Worm (Caenorhabditis elegans) whole organism, young adult: ENCODE results near the gene gst-27.
A peak's percentile ranks its signal among the peaks of the same experiment; 100 is the strongest.

Source experiments
- B0035.1 ChIP-seq: sonication (generic microtip); optimal IDR thresholded peaks from 2 replicates; lab custom pipeline; 2016; ENCODE audit warnings: missing genetic modification characterization, mild to moderate bottlenecking, missing compliant biosample characterization, missing genotype, missing genetic modification reagents
- C17E4.6 ChIP-seq: fragments of 200-800 bp; sonication (Bioruptor generic); IDR thresholded peaks from 2 replicates; pipeline ENCODE4 v1.3.6; 2022; ENCODE audit warnings: missing genetic modification reagents, missing genetic modification characterization, missing compliant biosample characterization
- F10E7.11 ChIP-seq: sonication (generic microtip); optimal IDR thresholded peaks from 2 replicates; lab custom pipeline; 2017; ENCODE audit warnings: mild to moderate bottlenecking, missing genetic modification characterization, moderate library complexity, missing compliant biosample characterization
- F23B12.7 ChIP-seq: sonication (generic microtip); optimal IDR thresholded peaks from 2 replicates; lab custom pipeline; 2017; ENCODE audit warnings: missing genetic modification characterization, mild to moderate bottlenecking, missing compliant biosample characterization, antibody characterized with exemption, moderate library complexity; ENCODE audit not compliant: insufficient read depth
- K11D2.4 ChIP-seq: fragments of 200-800 bp; sonication (Bioruptor generic); IDR thresholded peaks from 2 replicates; pipeline ENCODE4 v1.3.6; 2022; ENCODE audit warnings: missing genetic modification reagents, missing genetic modification characterization, missing compliant biosample characterization
- T07F8.4 ChIP-seq: sonication (generic microtip); optimal IDR thresholded peaks from 2 replicates; lab custom pipeline; 2016; ENCODE audit warnings: mild to moderate bottlenecking, missing genetic modification characterization, moderate library complexity, missing compliant biosample characterization
- T26A5.8 ChIP-seq: sonication (generic microtip); optimal IDR thresholded peaks from 2 replicates; lab custom pipeline; 2016; ENCODE audit warnings: missing genetic modification characterization, missing compliant biosample characterization
- Y53F4B.3 ChIP-seq: fragments of 200-800 bp; sonication (Bioruptor generic); IDR thresholded peaks from 2 replicates; pipeline ENCODE4 v1.3.6; 2022; ENCODE audit warnings: missing genetic modification reagents, missing genetic modification characterization, missing compliant biosample characterization
- Y53G8AR.9 ChIP-seq: fragments of 200-800 bp; sonication (Bioruptor generic); conservative IDR thresholded peaks from 2 replicates; pipeline ENCODE4 v1.3.6; 2022; ENCODE audit warnings: missing genetic modification reagents, missing genetic modification characterization, missing compliant biosample characterization
- Y79H2A.3 ChIP-seq: fragments of 200-800 bp; sonication (Bioruptor generic); conservative IDR thresholded peaks from 2 replicates; pipeline ENCODE4 v1.3.6; 2022; ENCODE audit warnings: missing genetic modification reagents, missing genetic modification characterization, missing compliant biosample characterization
- ZK185.1 ChIP-seq: sonication (generic microtip); optimal IDR thresholded peaks from 2 replicates; lab custom pipeline; 2016; ENCODE audit warnings: mild to moderate bottlenecking, missing genetic modification characterization, missing compliant biosample characterization; ENCODE audit not compliant: poor library complexity, severe bottlenecking
- atf-7 ChIP-seq: sonication (generic microtip); optimal IDR thresholded peaks from 2 replicates; lab custom pipeline; 2017; ENCODE audit warnings: mild to moderate bottlenecking, missing genetic modification characterization, missing compliant biosample characterization
- attf-3 ChIP-seq: fragments of 200-800 bp; sonication (Bioruptor generic); conservative IDR thresholded peaks from 2 replicates; pipeline ENCODE4 v1.3.6; 2022; ENCODE audit warnings: missing genetic modification reagents, missing genetic modification characterization, missing compliant biosample characterization
- attf-5 ChIP-seq: fragments of 200-800 bp; sonication (Bioruptor generic); optimal IDR thresholded peaks from 2 replicates; lab custom pipeline; 2018; ENCODE audit warnings: mild to moderate bottlenecking, missing genetic modification characterization, missing compliant biosample characterization
- attf-6 ChIP-seq: fragments of 200-800 bp; sonication (Bioruptor generic); IDR thresholded peaks from 2 replicates; pipeline ENCODE4 v1.3.6; 2022; ENCODE audit warnings: missing genetic modification reagents, missing genetic modification characterization, missing compliant biosample characterization
- cebp-1 ChIP-seq, 2 experiments: fragments of 200-800 bp in 1 of 2; sonication (Bioruptor generic) in 1 of 2; sonication (generic microtip) in 1 of 2; IDR thresholded peaks in 1 of 2; optimal IDR thresholded peaks in 1 of 2; 2 replicates each; pipeline versions ENCODE4 v1.3.6 to Lab custom; 2017 to 2022; ENCODE audit warnings: missing compliant biosample characterization in 2 of 2, missing genetic modification characterization in 2 of 2, mild to moderate bottlenecking in 1 of 2, missing genetic modification reagents in 1 of 2, moderate library complexity in 1 of 2
- ceh-58 ChIP-seq: fragments of 200-800 bp; sonication (Bioruptor generic); IDR thresholded peaks from 2 replicates; pipeline ENCODE4 v1.3.6; 2022; ENCODE audit warnings: missing genetic modification characterization, missing compliant biosample characterization
- die-1 ChIP-seq: sonication (generic microtip); optimal IDR thresholded peaks from 2 replicates; lab custom pipeline; 2016; ENCODE audit warnings: missing genotype, mild to moderate bottlenecking, missing genetic modification characterization, missing compliant biosample characterization
- dox-1 ChIP-seq: fragments of 200-800 bp; sonication (Bioruptor generic); IDR thresholded peaks from 2 replicates; pipeline ENCODE4 v1.3.6; 2022; ENCODE audit warnings: missing genetic modification reagents, missing genetic modification characterization, missing compliant biosample characterization
- dpff-1 ChIP-seq: sonication (generic microtip); optimal IDR thresholded peaks from 2 replicates; lab custom pipeline; 2017; ENCODE audit warnings: mild to moderate bottlenecking, missing genetic modification characterization, missing compliant biosample characterization
- efl-1 ChIP-seq: fragments of 150-350 bp; optimal IDR thresholded peaks from 2 replicates; lab custom pipeline; 2014; ENCODE audit warnings: missing biosample characterization, missing genetic modification reagents, missing genetic modification characterization
- egl-18 ChIP-seq: fragments of 200-800 bp; sonication (Bioruptor generic); IDR thresholded peaks from 2 replicates; pipeline ENCODE4 v1.3.6; 2022; ENCODE audit warnings: missing genetic modification reagents, missing genetic modification characterization, missing compliant biosample characterization
- ekl-4 ChIP-seq: fragments of 200-800 bp; sonication (Bioruptor generic); IDR thresholded peaks from 2 replicates; pipeline ENCODE4 v1.3.6; 2022; ENCODE audit warnings: missing genetic modification reagents, missing genetic modification characterization, missing compliant biosample characterization
- ets-4 ChIP-seq: fragments of 200-800 bp; sonication (Bioruptor generic); optimal IDR thresholded peaks from 2 replicates; lab custom pipeline; 2018; ENCODE audit warnings: mild to moderate bottlenecking, missing genetic modification characterization, missing compliant biosample characterization
- fkh-3 ChIP-seq: sonication (generic microtip); optimal IDR thresholded peaks from 2 replicates; lab custom pipeline; 2016; ENCODE audit warnings: mild to moderate bottlenecking, missing genetic modification characterization, missing compliant biosample characterization
- him-1 ChIP-seq: sonication (generic microtip); optimal IDR thresholded peaks from 2 replicates; lab custom pipeline; 2016; ENCODE audit warnings: missing genotype, missing genetic modification reagents, missing genetic modification characterization, missing compliant biosample characterization
- hmg-20 ChIP-seq: fragments of 200-800 bp; sonication (Bioruptor generic); IDR thresholded peaks from 2 replicates; pipeline ENCODE4 v1.3.6; 2022; ENCODE audit warnings: missing genetic modification reagents, missing genetic modification characterization, missing compliant biosample characterization
- hrde-1 ChIP-seq: sonication (generic microtip); optimal IDR thresholded peaks from 2 replicates; lab custom pipeline; 2016; ENCODE audit warnings: missing genetic modification characterization, mild to moderate bottlenecking, missing compliant biosample characterization, moderate library complexity, missing genotype, missing genetic modification reagents, borderline replicate concordance
- lir-1 ChIP-seq: fragments of 200-800 bp; sonication (Bioruptor generic); conservative IDR thresholded peaks from 2 replicates; pipeline ENCODE4 v1.3.6; 2022; ENCODE audit warnings: missing genetic modification reagents, missing genetic modification characterization, missing compliant biosample characterization
- lsl-1 ChIP-seq: fragments of 200-800 bp; sonication (Bioruptor generic); optimal IDR thresholded peaks from 2 replicates; lab custom pipeline; 2018; ENCODE audit warnings: mild to moderate bottlenecking, missing genetic modification characterization, moderate library complexity, missing compliant biosample characterization
- madf-3 ChIP-seq: fragments of 200-800 bp; sonication (Bioruptor generic); IDR thresholded peaks from 2 replicates; pipeline ENCODE4 v1.3.6; 2022; ENCODE audit warnings: missing genetic modification reagents, missing genetic modification characterization, missing compliant biosample characterization
- nfyb-1 ChIP-seq: fragments of 200-800 bp; sonication (Bioruptor generic); IDR thresholded peaks from 2 replicates; pipeline ENCODE4 v1.3.6; 2022; ENCODE audit warnings: missing genetic modification reagents, missing genetic modification characterization, missing compliant biosample characterization
- nhr-120 ChIP-seq: fragments of 200-800 bp; sonication (Bioruptor generic); IDR thresholded peaks from 2 replicates; pipeline ENCODE4 v1.3.6; 2022; ENCODE audit warnings: missing genetic modification characterization, missing compliant biosample characterization
- nhr-80 ChIP-seq: sonication (generic microtip); optimal IDR thresholded peaks from 2 replicates; lab custom pipeline; 2016; ENCODE audit warnings: missing genetic modification characterization, missing compliant biosample characterization
- rcor-1 ChIP-seq: fragments of 200-800 bp; sonication (Bioruptor generic); IDR thresholded peaks from 2 replicates; pipeline ENCODE4 v1.3.6; 2022; ENCODE audit warnings: missing genetic modification reagents, missing genetic modification characterization, missing compliant biosample characterization
- repo-1 ChIP-seq: sonication (generic microtip); optimal IDR thresholded peaks from 2 replicates; lab custom pipeline; 2017; ENCODE audit warnings: mild to moderate bottlenecking, missing genetic modification characterization, missing compliant biosample characterization
- sdz-38 ChIP-seq: sonication (generic microtip); optimal IDR thresholded peaks from 2 replicates; lab custom pipeline; 2016; ENCODE audit warnings: missing genotype, missing genetic modification characterization, missing compliant biosample characterization
- snpc-1.3 ChIP-seq: sonication (generic microtip); optimal IDR thresholded peaks from 2 replicates; lab custom pipeline; 2017; ENCODE audit warnings: missing genetic modification characterization, mild to moderate bottlenecking, missing compliant biosample characterization, antibody characterized with exemption, moderate library complexity, missing genotype, missing genetic modification reagents; ENCODE audit not compliant: insufficient read depth
- somi-1 ChIP-seq: fragments of 200-800 bp; sonication (Bioruptor generic); optimal IDR thresholded peaks from 2 replicates; lab custom pipeline; 2018; ENCODE audit warnings: mild to moderate bottlenecking, missing genetic modification characterization, missing compliant biosample characterization
- tbx-9 ChIP-seq: sonication (generic microtip); optimal IDR thresholded peaks from 2 replicates; lab custom pipeline; 2016; ENCODE audit warnings: borderline replicate concordance, missing genetic modification characterization, inconsistent platforms, missing compliant biosample characterization
- xnd-1 ChIP-seq: sonication (generic microtip); optimal IDR thresholded peaks from 2 replicates; lab custom pipeline; 2016; ENCODE audit warnings: missing genotype, missing genetic modification reagents, missing genetic modification characterization, missing compliant biosample characterization
- zfh-2 ChIP-seq: fragments of 200-800 bp; sonication (Bioruptor generic); conservative IDR thresholded peaks from 2 replicates; pipeline ENCODE4 v1.3.6; 2022; ENCODE audit warnings: missing genetic modification reagents, missing genetic modification characterization, missing compliant biosample characterization
- ztf-22 ChIP-seq: fragments of 200-800 bp; sonication (Bioruptor generic); optimal IDR thresholded peaks from 2 replicates; lab custom pipeline; 2018; ENCODE audit warnings: mild to moderate bottlenecking, missing genetic modification characterization, moderate library complexity, missing compliant biosample characterization
- ztf-26 ChIP-seq: sonication (generic microtip); optimal IDR thresholded peaks from 2 replicates; lab custom pipeline; 2017; ENCODE audit warnings: missing genetic modification characterization, missing compliant biosample characterization
- ztf-28 ChIP-seq: fragments of 200-800 bp; sonication (Bioruptor generic); IDR thresholded peaks from 2 replicates; pipeline ENCODE4 v1.3.6; 2022; ENCODE audit warnings: missing genetic modification reagents, missing genetic modification characterization, missing compliant biosample characterization
- ztf-6 ChIP-seq: fragments of 200-800 bp; sonication (Bioruptor generic); IDR thresholded peaks from 2 replicates; pipeline ENCODE4 v1.3.6; 2022; ENCODE audit warnings: missing genetic modification reagents, missing genetic modification characterization, missing compliant biosample characterization

gst-27 gene

ce11 chrII:15203398-15204068, 38.0 kb upstream of the gst-27 start:
- TF ChIP-seq nhr-120, result no peak
- TF ChIP-seq zfh-2 (GFP tag; lab: Robert Waterston, UW), result peak; percentile 40; the same call in 1 of the 2 replicates
- TF ChIP-seq ztf-26 (tag; lab: Kevin White, UChicago), result peak; percentile 33

ce11 chrII:15197500-15197899, 32.0 kb upstream of the gst-27 start:
- TF ChIP-seq lsl-1 (GFP tag; lab: Kevin White, UChicago) (no peak), F23B12.7 (tag; lab: Kevin White, UChicago) (no peak), K11D2.4 (no peak), attf-5 (GFP tag; lab: Kevin White, UChicago) (peak; percentile 37), ztf-26 (tag; lab: Kevin White, UChicago) (no peak), dox-1 (GFP tag; lab: Robert Waterston, UW) (no peak), madf-3 (GFP tag; lab: Robert Waterston, UW) (no peak), repo-1 (tag; lab: Kevin White, UChicago) (no peak), ZK185.1 (tag; lab: Kevin White, UChicago) (no peak), B0035.1 (no peak), ets-4 (no peak), nfyb-1 (GFP tag; lab: Robert Waterston, UW) (no peak), sdz-38 (tag; lab: Kevin White, UChicago) (no peak), cebp-1 (GFP tag; IDR thresholded peaks at IDR 0.05; lab: Robert Waterston, UW) (no peak), cebp-1 (tag; optimal IDR thresholded peaks at IDR 0.05; lab: Kevin White, UChicago) (peak; percentile 23), efl-1 (no peak), Y53G8AR.9 (0 out of 2 replicates have a peak, but pooled peaks have one; percentile 42), rcor-1 (GFP tag; lab: Robert Waterston, UW) (no peak), Y79H2A.3 (no peak), him-1 (tag; lab: Kevin White, UChicago) (no peak), T07F8.4 (tag; lab: Kevin White, UChicago) (no peak), ztf-28 (0 out of 2 replicates have a peak, but pooled peaks have one; percentile 15), nhr-80 (tag; lab: Kevin White, UChicago) (peak; percentile 77), snpc-1.3 (tag; lab: Kevin White, UChicago) (no peak), dpff-1 (tag; lab: Kevin White, UChicago) (no peak), hmg-20 (no peak), xnd-1 (tag; lab: Kevin White, UChicago) (no peak), somi-1 (GFP tag; lab: Kevin White, UChicago) (no peak), lir-1 (no peak), egl-18 (GFP tag; lab: Robert Waterston, UW) (no peak), ceh-58 (no peak), ekl-4 (no peak), fkh-3 (tag; lab: Kevin White, UChicago) (no peak)

- TF ChIP-seq ztf-6 (no peak), tbx-9 (no peak), attf-6 (GFP tag; lab: Robert Waterston, UW) (no peak), K11D2.4 (no peak), attf-3 (GFP tag; lab: Robert Waterston, UW) (no peak), C17E4.6 (GFP tag; lab: Robert Waterston, UW) (no peak), Y53F4B.3 (GFP tag; lab: Robert Waterston, UW) (no peak), F10E7.11 (tag; lab: Kevin White, UChicago) (no peak), atf-7 (no peak), somi-1 (GFP tag; lab: Kevin White, UChicago) (no peak), T26A5.8 (tag; lab: Kevin White, UChicago) (no peak), hrde-1 (tag; lab: Kevin White, UChicago) (no peak), ztf-22 (GFP tag; lab: Kevin White, UChicago) (no peak), die-1 (tag; lab: Kevin White, UChicago) (no peak)
These were observed 30.9 kb upstream of the gst-27 start, which contains the start of gene spsb-1 for ce11 chrII:15196433-15196832. Gene spsb-1, plus strand, starts transcription at chrII:15196733.
